Fruit fly (Drosophila melanogaster): ENCODE measurements around the gene side-VII.

Gene side-VII

dm6 chr3R:9777941-9778360, 38.2 kb upstream of the side-VII start, which contains the start of gene RpS29 (continued):
- TF ChIP-seq Doc2 (GFP tag; IDR thresholded peaks at IDR 0.05) (no peak), yki (optimal IDR thresholded peaks at IDR 0.05) (no peak), CG2875 (GFP tag; optimal IDR thresholded peaks at IDR 0.05) (peak; percentile 43), D19A (tag; optimal IDR thresholded peaks at IDR 0.05) (peak; percentile 34), ash1 (GFP tag; optimal IDR thresholded peaks at IDR 0.05) (peak; percentile 89), Camta (GFP tag; optimal IDR thresholded peaks at IDR 0.05) (peak; percentile 72), Kr (GFP tag; optimal IDR thresholded peaks at IDR 0.05) (no peak), chm (GFP tag; IDR thresholded peaks at IDR 0.05) (peak; percentile 79), CG18262 (tag; optimal IDR thresholded peaks at IDR 0.05) (peak; percentile 47), Sox100B (GFP tag; optimal IDR thresholded peaks at IDR 0.05) (no peak), insv (GFP tag; optimal IDR thresholded peaks at IDR 0.05) (peak in 1 of 2 experiments; percentile 73), ATbp (GFP tag; optimal IDR thresholded peaks at IDR 0.05) (peak; percentile 10), tll (GFP tag; optimal IDR thresholded peaks at IDR 0.05) (no peak), E2f2 (GFP tag; IDR thresholded peaks at IDR 0.05) (peak; percentile 100), Hand (GFP tag; optimal IDR thresholded peaks at IDR 0.05) (peak; percentile 62), gsb-n (tag; optimal IDR thresholded peaks at IDR 0.05) (peak; percentile 54), Dad (GFP tag; optimal IDR thresholded peaks at IDR 0.05) (peak; percentile 84), CG34224 (GFP tag; IDR thresholded peaks at IDR 0.05; ENCODE audit: partially characterized antibody) (peak; percentile 93), dmrt99B (tag; optimal IDR thresholded peaks at IDR 0.05) (peak; percentile 44), CG12219 (GFP tag; optimal IDR thresholded peaks at IDR 0.05) (peak; percentile 56), Hmx (GFP tag; optimal IDR thresholded peaks at IDR 0.05) (no peak), CG32532 (GFP tag; IDR thresholded peaks at IDR 0.05) (peak; percentile 89), en (GFP tag; optimal IDR thresholded peaks at IDR 0.05) (peak; percentile 59), Eip74EF (GFP tag; optimal IDR thresholded peaks at IDR 0.05) (peak in 1 of 2 experiments; percentile 69), CG4820 (GFP tag; optimal IDR thresholded peaks at IDR 0.05) (peak; percentile 52), sug (tag; optimal IDR thresholded peaks at IDR 0.05) (peak; percentile 89), sens-2 (GFP tag; IDR thresholded peaks at IDR 0.05) (no peak; the same call in 1 of the 2 replicates), CG9609 (GFP tag; optimal IDR thresholded peaks at IDR 0.05) (peak; percentile 88), CG4360 (GFP tag; IDR thresholded peaks at IDR 0.05) (no peak), Fer1 (GFP tag; optimal IDR thresholded peaks at IDR 0.05) (peak; percentile 89), CG6175 (GFP tag; IDR thresholded peaks at IDR 0.05) (peak; percentile 84), wdn (GFP tag; IDR thresholded peaks at IDR 0.05) (peak; percentile 56; the same call in 1 of the 2 replicates), h (optimal IDR thresholded peaks at IDR 0.05) (no peak), odd (GFP tag; optimal IDR thresholded peaks at IDR 0.05) (peak; percentile 72), CG4617 (GFP tag; optimal IDR thresholded peaks at IDR 0.05; ENCODE audit: borderline replicate concordance) (peak; percentile 75), CG10366 (GFP tag; IDR thresholded peaks at IDR 0.05) (peak; percentile 86), dati (GFP tag; IDR thresholded peaks at IDR 0.05) (no peak), dmrt11E (tag; optimal IDR thresholded peaks at IDR 0.05) (peak; percentile 54), CG9876 (GFP tag; optimal IDR thresholded peaks at IDR 0.05) (peak; percentile 91), Usf (GFP tag; optimal IDR thresholded peaks at IDR 0.05) (peak; percentile 58), Dek (tag; optimal IDR thresholded peaks at IDR 0.05) (peak; percentile 77), mam (GFP tag; optimal IDR thresholded peaks at IDR 0.05) (peak; percentile 92), amos (GFP tag; IDR thresholded peaks at IDR 0.05; ENCODE audit: partially characterized antibody) (peak; percentile 99), sc (optimal IDR thresholded peaks at IDR 0.05) (no peak), sc (GFP tag; optimal IDR thresholded peaks at IDR 0.05) (no peak), CG8765 (GFP tag; IDR thresholded peaks at IDR 0.05) (no peak), Side (GFP tag; optimal IDR thresholded peaks at IDR 0.05) (peak; percentile 86), Bdp1 (GFP tag; optimal IDR thresholded peaks at IDR 0.05) (peak; percentile 76), kay (GFP tag; optimal IDR thresholded peaks at IDR 0.05) (peak; percentile 32), CG1024 (GFP tag; IDR thresholded peaks at IDR 0.05) (peak; percentile 64), Deaf1 (tag; optimal IDR thresholded peaks at IDR 0.05) (peak; percentile 43), CG2129 (GFP tag; IDR thresholded peaks at IDR 0.05; ENCODE audit: partially characterized antibody) (peak; percentile 84)

Measured in whole organism, embryonic.